Worm (Caenorhabditis elegans): Measurements from ENCODE around the gene ugt-5.

Gene ugt-5

DNA sequence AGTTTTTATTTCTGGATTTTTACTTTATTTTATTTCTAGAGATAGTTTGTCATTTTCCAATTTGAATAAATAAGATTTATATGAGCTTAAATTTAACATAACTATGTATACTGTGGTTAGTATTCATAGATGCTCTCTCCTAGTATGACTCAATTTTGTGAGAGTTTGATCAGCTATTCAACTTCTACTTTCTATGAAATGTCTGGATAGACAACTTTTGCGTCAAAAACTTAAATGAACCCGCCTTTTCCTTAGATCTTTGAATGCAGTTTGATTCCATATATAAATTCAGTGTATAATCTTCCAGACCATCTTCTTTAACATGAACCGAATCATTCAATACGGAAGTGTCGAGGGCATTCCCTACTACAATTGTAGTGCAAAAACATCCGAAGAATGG lies 23.8 kb downstream of the ugt-5 start, which contains the start of gene srt-43:
Gene srt-43, plus strand, starts transcription at position 301 of the 400 bp plus-strand sequence.
- TF ChIP-seq tra-1 (GFP tag; IDR thresholded peaks at IDR 0.05) (no peak), unc-62 (GFP tag; optimal IDR thresholded peaks at IDR 0.05 in 1 of 2) (peak in 1 of 2 experiments; percentile 47), unc-62 (tag; optimal IDR thresholded peaks at IDR 0.05) (no peak)

DNA sequence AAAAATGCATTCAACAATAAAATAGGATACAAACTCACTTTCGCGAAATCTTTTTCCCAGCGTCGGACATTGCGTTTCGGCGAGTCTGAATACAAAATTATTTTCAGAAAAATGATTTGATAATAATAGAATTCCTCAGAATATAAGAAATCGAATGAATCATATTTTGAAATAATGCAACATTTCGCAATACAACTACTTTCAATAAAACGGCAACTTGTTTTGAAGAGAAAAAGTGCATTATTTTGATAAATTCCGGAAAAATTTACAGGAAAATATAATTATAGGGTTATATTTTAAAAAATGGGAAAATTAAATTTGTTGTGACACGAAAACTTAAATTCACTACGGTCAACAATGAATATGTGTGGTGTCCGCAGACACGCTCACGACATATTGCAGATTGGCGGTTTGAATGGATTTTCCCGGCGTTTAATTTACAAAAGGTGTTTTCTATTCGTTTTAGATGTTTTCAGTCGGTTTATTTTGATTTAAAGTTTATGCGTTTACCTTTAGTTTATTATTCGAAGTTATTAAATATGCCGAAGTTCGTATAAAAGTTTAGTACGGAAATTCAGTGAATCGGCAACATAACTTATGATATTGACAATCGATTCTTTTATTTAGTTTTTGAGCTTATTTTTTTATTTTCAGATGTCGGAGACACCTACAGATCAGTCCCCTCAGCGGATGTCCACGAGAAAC lies 29.3 kb downstream of the ugt-5 start, which contains the start of the genes abcf-1 and scc-3:
Gene abcf-1, minus strand, starts transcription at position 85 of the 705 bp plus-strand sequence.
Gene scc-3, plus strand, starts transcription at position 655 of the 705 bp plus-strand sequence.
- no peak for TF ChIP-seq vab-7 (GFP tag; IDR thresholded peaks at IDR 0.05)
- TF ChIP-seq nhr-10 (tag; optimal IDR thresholded peaks at IDR 0.05): no peak
- TF ChIP-seq ceh-62 (tag; optimal IDR thresholded peaks at IDR 0.05): no peak
- no peak for TF ChIP-seq F44E2.7 (GFP tag; IDR thresholded peaks at IDR 0.05)
- TF ChIP-seq tra-1 (GFP tag; IDR thresholded peaks at IDR 0.05): no peak
- no peak for TF ChIP-seq F26F4.8 (GFP tag; conservative IDR thresholded peaks at IDR 0.05)
- TF ChIP-seq dpl-1 (GFP tag; optimal IDR thresholded peaks at IDR 0.05): peak; percentile 32
- no peak for TF ChIP-seq nhr-48 (tag; optimal IDR thresholded peaks at IDR 0.05)
- no peak for TF ChIP-seq mxl-2 (GFP tag; conservative IDR thresholded peaks at IDR 0.05)
- peak; percentile 84 for TF ChIP-seq zip-2 (tag; optimal IDR thresholded peaks at IDR 0.05)
- peak in 1 of 2 experiments; percentile 96 for TF ChIP-seq lsy-2 (tag; optimal IDR thresholded peaks at IDR 0.05)
- TF ChIP-seq cey-2 (tag; optimal IDR thresholded peaks at IDR 0.05; ENCODE audit: borderline replicate concordance, insufficient read depth): no peak
- no peak for TF ChIP-seq unc-62 (GFP tag; optimal IDR thresholded peaks at IDR 0.05 in 1 of 2)
- TF ChIP-seq unc-62 (tag; optimal IDR thresholded peaks at IDR 0.05): no peak
- no peak for TF ChIP-seq nhr-41 (GFP tag; IDR thresholded peaks at IDR 0.05)
- TF ChIP-seq fkh-10 (GFP tag; optimal IDR thresholded peaks at IDR 0.05): no peak
- no peak for TF ChIP-seq daf-16 (GFP tag; optimal IDR thresholded peaks at IDR 0.05)
- peak; percentile 60 for TF ChIP-seq daf-16 (tag; optimal IDR thresholded peaks at IDR 0.05)
- no peak for TF ChIP-seq aha-1 (tag)
- TF ChIP-seq tag-97 (GFP tag; IDR thresholded peaks at IDR 0.05): no peak
- TF ChIP-seq ceh-32 (tag; optimal IDR thresholded peaks at IDR 0.05; ENCODE audit: poor library complexity): no peak
- no peak for TF ChIP-seq lin-39 (tag; optimal IDR thresholded peaks at IDR 0.05)
- no peak for TF ChIP-seq F37D6.2 (tag; optimal IDR thresholded peaks at IDR 0.05)
- TF ChIP-seq T20F7.1 (GFP tag; optimal IDR thresholded peaks at IDR 0.05): peak; percentile 27
- TF ChIP-seq nhr-76 (tag; optimal IDR thresholded peaks at IDR 0.05): no peak
- TF ChIP-seq php-3 (GFP tag; IDR thresholded peaks at IDR 0.05): no peak
- peak; percentile 23 for TF ChIP-seq hlh-30 (tag; optimal IDR thresholded peaks at IDR 0.05; ENCODE audit: insufficient read depth)

DNA sequence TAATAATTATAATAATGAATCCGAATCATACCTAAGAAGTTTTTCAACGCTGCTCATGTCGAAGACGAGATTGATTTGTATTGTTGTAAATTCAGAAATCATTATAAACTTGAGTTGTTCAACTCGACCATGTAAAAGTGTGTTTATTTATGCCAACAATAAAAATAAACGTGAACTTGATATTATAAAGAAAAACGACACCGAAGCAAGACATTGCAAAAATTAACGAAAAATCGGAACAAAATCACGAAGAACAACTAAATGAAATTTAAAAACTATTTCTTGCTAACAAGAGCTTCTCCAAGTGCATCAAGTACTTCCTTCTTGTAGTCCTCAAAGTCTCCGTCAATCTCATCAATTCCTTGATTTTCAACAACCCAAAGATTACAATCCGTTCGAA lies 31.9 kb downstream of the ugt-5 start, which contains the start of gene F18E2.15:
Gene F18E2.15, minus strand, starts transcription at position 101 of the 400 bp plus-strand sequence.
- TF ChIP-seq mes-2 (tag; optimal IDR thresholded peaks at IDR 0.05; ENCODE audit: poor library complexity, severe bottlenecking) (no peak), nhr-11 (tag; optimal IDR thresholded peaks at IDR 0.05) (no peak), zip-11 (GFP tag; IDR thresholded peaks at IDR 0.05) (no peak), pha-4 (GFP tag; IDR thresholded peaks at IDR 0.05) (no peak), pha-4 (tag; optimal IDR thresholded peaks at IDR 0.05) (no peak), tag-97 (GFP tag; IDR thresholded peaks at IDR 0.05) (no peak), zfp-2 (tag; optimal IDR thresholded peaks at IDR 0.05) (no peak), dmd-8 (GFP tag; IDR thresholded peaks at IDR 0.05) (no peak), madf-9 (GFP tag; conservative IDR thresholded peaks at IDR 0.05) (no peak), unc-39 (tag; optimal IDR thresholded peaks at IDR 0.05) (no peak)

DNA sequence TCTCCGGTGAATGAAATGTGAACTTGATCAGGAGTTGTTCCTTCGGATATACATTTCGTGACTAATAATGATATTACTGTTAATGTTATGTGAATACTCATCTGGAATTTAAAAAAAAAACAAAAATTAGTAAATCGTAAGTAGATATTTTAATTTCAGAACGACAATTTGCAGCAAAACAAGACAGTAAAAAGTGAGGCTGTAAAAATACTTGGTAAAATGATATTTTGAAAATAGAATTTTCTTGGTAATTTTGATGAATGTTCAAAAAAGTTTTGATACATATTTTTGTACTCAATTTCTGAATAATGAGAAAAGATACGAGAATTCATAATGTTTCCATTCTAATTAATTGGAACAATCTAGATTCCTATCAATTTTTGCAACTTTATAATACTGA lies 33.1 kb downstream of the ugt-5 start, which contains the start of gene papl-1:
Gene papl-1, minus strand, starts transcription at position 101 of the 400 bp plus-strand sequence.
- TF ChIP-seq dpl-1 (GFP tag; optimal IDR thresholded peaks at IDR 0.05): no peak
- TF ChIP-seq hif-1 (tag; optimal IDR thresholded peaks at IDR 0.05): no peak
- TF ChIP-seq spr-1 (tag; optimal IDR thresholded peaks at IDR 0.05): no peak
- TF ChIP-seq ama-1 (optimal IDR thresholded peaks at IDR 0.05): no peak
- TF ChIP-seq nhr-111 (GFP tag; optimal IDR thresholded peaks at IDR 0.05): no peak
- no peak for TF ChIP-seq F37D6.2 (tag; optimal IDR thresholded peaks at IDR 0.05)
- no peak for TF ChIP-seq madf-5 (GFP tag; IDR thresholded peaks at IDR 0.05)
- no peak for TF ChIP-seq snpc-4 (tag; optimal IDR thresholded peaks at IDR 0.05)
- TF ChIP-seq madf-9 (GFP tag; conservative IDR thresholded peaks at IDR 0.05): no peak
- no peak for TF ChIP-seq ztf-11 (tag; optimal IDR thresholded peaks at IDR 0.05)
- TF ChIP-seq set-16 (GFP tag; IDR thresholded peaks at IDR 0.05): no peak
- no peak for TF ChIP-seq daf-12 (tag; optimal IDR thresholded peaks at IDR 0.05)
- TF ChIP-seq mep-1 (tag; optimal IDR thresholded peaks at IDR 0.05): no peak
- TF ChIP-seq attf-4 (tag; optimal IDR thresholded peaks at IDR 0.05): no peak
- no peak for TF ChIP-seq spr-3 (GFP tag; optimal IDR thresholded peaks at IDR 0.05)
